Fruit fly (Drosophila melanogaster): ENCODE measurements around the gene VhaAC39-2.
A peak's percentile ranks its signal among the peaks of the same experiment; 100 is the strongest.

VhaAC39-2 gene

dm6 chr3R:23149021-23149571 lies 10.0 kb downstream of the VhaAC39-2 start (continued):
- peak; percentile 48; the same call in 1 of the 2 replicates for TF ChIP-seq CG6689 (GFP tag; IDR thresholded peaks at IDR 0.05)
- peak; percentile 33 for TF ChIP-seq Sry-β (GFP tag; optimal IDR thresholded peaks at IDR 0.05)
- TF ChIP-seq zen2 (GFP tag; IDR thresholded peaks at IDR 0.05; ENCODE audit: partially characterized antibody) = no peak
- TF ChIP-seq CG2202 (tag; optimal IDR thresholded peaks at IDR 0.05) = peak; percentile 8
- TF ChIP-seq chinmo (GFP tag; IDR thresholded peaks at IDR 0.05; ENCODE audit: partially characterized antibody) = no peak
- peak; percentile 17 for TF ChIP-seq Ssrp (tag; optimal IDR thresholded peaks at IDR 0.05)
- no peak for TF ChIP-seq CG30403 (GFP tag; optimal IDR thresholded peaks at IDR 0.05)
- TF ChIP-seq CG9797 (GFP tag; optimal IDR thresholded peaks at IDR 0.05) = no peak
- TF ChIP-seq CG17912 (GFP tag; optimal IDR thresholded peaks at IDR 0.05) = no peak
- no peak for TF ChIP-seq Poxn (GFP tag; IDR thresholded peaks at IDR 0.05)
- no peak for TF ChIP-seq exex (tag; optimal IDR thresholded peaks at IDR 0.05)
- TF ChIP-seq pzg (GFP tag; optimal IDR thresholded peaks at IDR 0.05) = no peak
- TF ChIP-seq psq (GFP tag; optimal IDR thresholded peaks at IDR 0.05) = no peak
- no peak for TF ChIP-seq fru (optimal IDR thresholded peaks at IDR 0.05)
- peak; percentile 46 for TF ChIP-seq CG8924 (tag; optimal IDR thresholded peaks at IDR 0.05)
- no peak for TF ChIP-seq BtbVII (GFP tag; optimal IDR thresholded peaks at IDR 0.05)
- no peak for TF ChIP-seq CG14860 (GFP tag; IDR thresholded peaks at IDR 0.05; ENCODE audit: partially characterized antibody)
- 0 out of 3 replicates have a peak, but pooled peaks have one; percentile 20 for TF ChIP-seq so (GFP tag; IDR thresholded peaks at IDR 0.05)
- TF ChIP-seq Antp (GFP tag; optimal IDR thresholded peaks at IDR 0.05) = no peak
- no peak for TF ChIP-seq CG8089 (GFP tag; optimal IDR thresholded peaks at IDR 0.05)
- TF ChIP-seq CG7839 (tag; optimal IDR thresholded peaks at IDR 0.05) = no peak
- TF ChIP-seq CG6254 (GFP tag; optimal IDR thresholded peaks at IDR 0.05) = peak; percentile 39
- peak; percentile 21 for TF ChIP-seq CG4424 (GFP tag; optimal IDR thresholded peaks at IDR 0.05)
- no peak for TF ChIP-seq hth (optimal IDR thresholded peaks at IDR 0.05)
- no peak for TF ChIP-seq CG4820 (GFP tag; optimal IDR thresholded peaks at IDR 0.05)
- no peak for TF ChIP-seq yki (optimal IDR thresholded peaks at IDR 0.05)
- TF ChIP-seq CG16779 (GFP tag; IDR thresholded peaks at IDR 0.05) = no peak
- TF ChIP-seq Fer2 (tag; optimal IDR thresholded peaks at IDR 0.05) = no peak
- TF ChIP-seq onecut (GFP tag; IDR thresholded peaks at IDR 0.05) = no peak
- TF ChIP-seq CG9215 (GFP tag; IDR thresholded peaks at IDR 0.05) = no peak
- TF ChIP-seq CG11696 (GFP tag; IDR thresholded peaks at IDR 0.05) = no peak
- TF ChIP-seq tio (GFP tag; optimal IDR thresholded peaks at IDR 0.05) = no peak
- no peak for TF ChIP-seq dysf (GFP tag; IDR thresholded peaks at IDR 0.05)
- no peak for TF ChIP-seq Bdp1 (GFP tag; optimal IDR thresholded peaks at IDR 0.05)
- TF ChIP-seq Dip2 (GFP tag; IDR thresholded peaks at IDR 0.05) = no peak
- no peak for TF ChIP-seq sna (GFP tag; IDR thresholded peaks at IDR 0.05; ENCODE audit: partially characterized antibody)
- no peak for TF ChIP-seq Hmx (GFP tag; optimal IDR thresholded peaks at IDR 0.05)
- no peak for TF ChIP-seq CG9817 (tag; optimal IDR thresholded peaks at IDR 0.05)
- peak; percentile 72 for TF ChIP-seq CG9727 (GFP tag; optimal IDR thresholded peaks at IDR 0.05)
- peak; percentile 63 for TF ChIP-seq CG12391 (tag; optimal IDR thresholded peaks at IDR 0.05)
- TF ChIP-seq fd3F (GFP tag; optimal IDR thresholded peaks at IDR 0.05) = no peak
- no peak for TF ChIP-seq grau (tag; optimal IDR thresholded peaks at IDR 0.05)
- TF ChIP-seq D19A (tag; optimal IDR thresholded peaks at IDR 0.05) = peak; percentile 32
- no peak for TF ChIP-seq NFAT (GFP tag; IDR thresholded peaks at IDR 0.05)
- no peak for TF ChIP-seq insv (GFP tag; optimal IDR thresholded peaks at IDR 0.05)
- TF ChIP-seq CG12236 (GFP tag; optimal IDR thresholded peaks at IDR 0.05) = no peak
- peak; percentile 64 for TF ChIP-seq gem (tag; optimal IDR thresholded peaks at IDR 0.05)
- no peak for TF ChIP-seq cato (GFP tag; optimal IDR thresholded peaks at IDR 0.05; ENCODE audit: borderline replicate concordance)
- peak; percentile 56 for TF ChIP-seq phol (tag; optimal IDR thresholded peaks at IDR 0.05)
- TF ChIP-seq ranshi (GFP tag; IDR thresholded peaks at IDR 0.05) = no peak
- TF ChIP-seq CG12155 (GFP tag; optimal IDR thresholded peaks at IDR 0.05) = no peak
- TF ChIP-seq Dp (GFP tag; optimal IDR thresholded peaks at IDR 0.05) = no peak

All from whole organism, embryonic.